Fruit fly (Drosophila melanogaster): Measurements from ENCODE around the gene CG32801.

dm6 chrX:1861620-1862184 lies 41.3 kb downstream of the CG32801 start, which contains the start of gene deltaCOP:
- TF ChIP-seq Sox102F (GFP tag; optimal IDR thresholded peaks at IDR 0.05) = no peak
- peak; percentile 77 for TF ChIP-seq Gug (GFP tag; IDR thresholded peaks at IDR 0.05)
- TF ChIP-seq Hr39 (GFP tag; optimal IDR thresholded peaks at IDR 0.05) = peak; percentile 90
- peak in 1 of 2 experiments; percentile 80 for TF ChIP-seq ss (GFP tag; optimal IDR thresholded peaks at IDR 0.05)
- TF ChIP-seq lz (GFP tag; optimal IDR thresholded peaks at IDR 0.05) = peak; percentile 91
- TF ChIP-seq acj6 (GFP tag; optimal IDR thresholded peaks at IDR 0.05) = no peak
- peak; percentile 74 for TF ChIP-seq fd59A (GFP tag; optimal IDR thresholded peaks at IDR 0.05)
- peak; percentile 77 for TF ChIP-seq Lpt (GFP tag; optimal IDR thresholded peaks at IDR 0.05)

All from whole organism, prepupa.